Fruit fly (Drosophila melanogaster): ENCODE data around the gene GstT3.

GstT3 gene

DNA sequence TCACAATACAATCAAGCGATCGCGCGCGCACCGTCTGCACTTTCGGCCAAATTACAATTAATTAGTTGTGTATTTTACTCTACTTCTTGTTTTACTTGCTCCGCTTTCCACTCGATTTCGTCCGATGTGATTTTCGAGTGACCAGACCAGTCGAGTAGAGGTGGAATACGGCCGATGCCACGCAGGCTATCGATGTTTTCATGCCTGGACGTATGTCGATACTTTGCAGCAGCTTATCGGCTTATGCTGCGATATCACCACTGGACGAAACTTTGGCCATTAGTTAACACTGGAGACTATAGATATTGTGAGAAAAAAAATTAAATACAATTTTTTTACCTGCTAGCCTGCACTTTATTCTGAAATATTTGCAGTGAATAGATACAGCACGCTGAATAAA is 43.3 kb downstream of the GstT3 start, which contains the start of gene RhoGAP19D (continued):
- TF ChIP-seq Blimp-1 (GFP tag; optimal IDR thresholded peaks at IDR 0.05) (peak; percentile 6), Ptx1 (GFP tag; IDR thresholded peaks at IDR 0.05) (peak; percentile 65), Hr39 (optimal IDR thresholded peaks at IDR 0.05) (no peak), Eip74EF (GFP tag; optimal IDR thresholded peaks at IDR 0.05) (no peak), fd3F (GFP tag; optimal IDR thresholded peaks at IDR 0.05) (peak; percentile 4), TFAM (GFP tag; optimal IDR thresholded peaks at IDR 0.05) (no peak), CG11456 (GFP tag; IDR thresholded peaks at IDR 0.05) (peak; percentile 82), CG10979 (tag; optimal IDR thresholded peaks at IDR 0.05) (no peak), CG11504 (tag; optimal IDR thresholded peaks at IDR 0.05) (peak; percentile 47), CG13287 (GFP tag; IDR thresholded peaks at IDR 0.05; ENCODE audit: partially characterized antibody) (peak; percentile 94), CG1603 (tag; optimal IDR thresholded peaks at IDR 0.05) (peak; percentile 85), nmo (GFP tag; optimal IDR thresholded peaks at IDR 0.05) (peak; percentile 42), Xbp1 (GFP tag; optimal IDR thresholded peaks at IDR 0.05) (peak; percentile 68), CG12744 (GFP tag; optimal IDR thresholded peaks at IDR 0.05) (peak; percentile 43), tll (GFP tag; optimal IDR thresholded peaks at IDR 0.05) (no peak), gro (GFP tag; optimal IDR thresholded peaks at IDR 0.05) (peak; percentile 71), Sox100B (GFP tag; optimal IDR thresholded peaks at IDR 0.05) (no peak), CG1832 (GFP tag; optimal IDR thresholded peaks at IDR 0.05) (no peak), CkIIα-i1 (GFP tag; IDR thresholded peaks at IDR 0.05) (no peak), CG34422 (GFP tag; IDR thresholded peaks at IDR 0.05) (peak; percentile 38; the same call in 1 of the 3 replicates), CG7839 (tag; optimal IDR thresholded peaks at IDR 0.05) (no peak), CG6654 (GFP tag; optimal IDR thresholded peaks at IDR 0.05) (no peak), CG2129 (GFP tag; IDR thresholded peaks at IDR 0.05; ENCODE audit: partially characterized antibody) (peak; percentile 78), CG16863 (GFP tag; optimal IDR thresholded peaks at IDR 0.05) (peak; percentile 41), zen2 (GFP tag; IDR thresholded peaks at IDR 0.05; ENCODE audit: partially characterized antibody) (peak; percentile 93), Stat92E (GFP tag; optimal IDR thresholded peaks at IDR 0.05) (no peak), CG8478 (optimal IDR thresholded peaks at IDR 0.05) (no peak), CG2875 (GFP tag; optimal IDR thresholded peaks at IDR 0.05) (no peak), sens (GFP tag) (peak; percentile 90), ems (GFP tag; optimal IDR thresholded peaks at IDR 0.05) (peak; percentile 51), CrebB (tag; optimal IDR thresholded peaks at IDR 0.05) (peak; percentile 32), br (optimal IDR thresholded peaks at IDR 0.05) (no peak), CG10147 (GFP tag; optimal IDR thresholded peaks at IDR 0.05) (no peak), Asciz (GFP tag; optimal IDR thresholded peaks at IDR 0.05) (no peak), CG17802 (tag; optimal IDR thresholded peaks at IDR 0.05) (no peak), CG9876 (GFP tag; optimal IDR thresholded peaks at IDR 0.05) (peak; percentile 36), CG14441 (GFP tag; IDR thresholded peaks at IDR 0.05) (peak; percentile 39; the same call in 1 of the 2 replicates), nau (GFP tag; optimal IDR thresholded peaks at IDR 0.05) (no peak), CG11560 (tag; IDR thresholded peaks at IDR 0.05) (no peak), cas (GFP tag; IDR thresholded peaks at IDR 0.05) (no peak), Adf1 (GFP tag; IDR thresholded peaks at IDR 0.05) (peak; percentile 59), Gsc (GFP tag; IDR thresholded peaks at IDR 0.05) (no peak), CG12071 (GFP tag; optimal IDR thresholded peaks at IDR 0.05) (peak; percentile 6), dmrt11E (tag; optimal IDR thresholded peaks at IDR 0.05) (peak; percentile 17), kah (GFP tag; optimal IDR thresholded peaks at IDR 0.05) (no peak), CG12659 (GFP tag; optimal IDR thresholded peaks at IDR 0.05) (peak; percentile 82), pfk (GFP tag; optimal IDR thresholded peaks at IDR 0.05) (no peak), fu2 (GFP tag; optimal IDR thresholded peaks at IDR 0.05) (peak; percentile 32), ATbp (GFP tag; optimal IDR thresholded peaks at IDR 0.05) (no peak), ac (GFP tag; optimal IDR thresholded peaks at IDR 0.05) (no peak), zf30C (GFP tag; optimal IDR thresholded peaks at IDR 0.05) (peak; percentile 17)

Measured in whole organism, embryonic.